Worm (Caenorhabditis elegans) whole organism, L3 larva: Measurements from ENCODE around the gene F14H3.14.

ENCODE experiments used
- ceh-16 ChIP-seq: sonication (generic microtip); optimal IDR thresholded peaks from 2 replicates; lab custom pipeline; 2017; ENCODE audit warnings: missing biosample characterization, missing genetic modification characterization
- egl-27 ChIP-seq: sonication (generic microtip); optimal IDR thresholded peaks from 4 replicates; lab custom pipeline; 2017; ENCODE audit warnings: missing biosample characterization, missing genetic modification reagents, missing genetic modification characterization
- mdl-1 ChIP-seq: fragments of 150-350 bp; optimal IDR thresholded peaks from 2 replicates; lab custom pipeline; 2014; ENCODE audit warnings: missing biosample characterization, missing genetic modification characterization
- nhr-12 ChIP-seq: fragments of 150-350 bp; optimal IDR thresholded peaks from 2 replicates; lab custom pipeline; 2014; ENCODE audit warnings: missing biosample characterization, missing genetic modification characterization
- nhr-23 ChIP-seq: fragments of 150-350 bp; optimal IDR thresholded peaks from 2 replicates; lab custom pipeline; 2014; ENCODE audit warnings: missing biosample characterization, missing genetic modification reagents, missing genetic modification characterization
- nhr-76 ChIP-seq: fragments of 150-350 bp; sonication (generic microtip); optimal IDR thresholded peaks from 5 replicates; lab custom pipeline; 2014; ENCODE audit warnings: missing biosample characterization, missing genetic modification characterization
- pha-4 ChIP-seq: fragments of 150-350 bp; optimal IDR thresholded peaks from 2 replicates; lab custom pipeline; 2014; ENCODE audit warnings: missing biosample characterization, missing genetic modification reagents, missing genetic modification characterization

DNA sequence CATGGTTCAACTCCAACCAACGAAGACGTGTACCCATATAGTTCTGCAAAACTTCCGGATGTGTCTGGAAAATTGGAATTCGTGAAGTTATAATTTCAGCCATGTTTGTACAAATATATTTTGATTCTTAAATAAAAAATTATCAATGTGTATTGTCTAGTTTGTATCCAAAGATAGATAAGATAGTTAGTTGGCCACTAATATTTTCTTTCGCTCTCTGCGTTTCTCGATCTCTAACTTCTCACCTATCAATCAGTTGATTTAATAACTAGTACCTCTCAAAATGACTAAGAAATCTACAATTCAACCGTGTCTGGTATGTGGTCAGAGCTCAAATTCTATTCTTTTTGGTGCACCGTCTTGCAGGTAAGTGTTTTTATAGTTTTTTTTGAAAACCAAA lies 8.5 kb upstream of the F14H3.14 start, which contains the start of gene nhr-176:
- no peak for TF ChIP-seq nhr-12 (tag; lab: Kevin White, UChicago)
- TF ChIP-seq ceh-16 (tag; lab: Kevin White, UChicago): no peak
- TF ChIP-seq nhr-23 (tag; lab: Kevin White, UChicago): no peak
- TF ChIP-seq pha-4: no peak
- TF ChIP-seq egl-27 (tag; lab: Kevin White, UChicago): no peak
- TF ChIP-seq mdl-1: no peak
- TF ChIP-seq nhr-76: no peak
